Fruit fly (Drosophila melanogaster) whole organism, adult: ENCODE results near the gene CG10761.
A peak's percentile ranks its signal among the peaks of the same experiment; 100 is the strongest.

ENCODE experiments used
- CG11617 ChIP-seq: fragments of 200-800 bp; sonication (Bioruptor generic); optimal IDR thresholded peaks from 2 replicates; lab custom pipeline; 2017; ENCODE audit warnings: mild to moderate bottlenecking, missing biosample characterization, missing genetic modification reagents, missing genetic modification characterization
- CG12768 ChIP-seq: fragments of 200-800 bp; sonication (Bioruptor generic); optimal IDR thresholded peaks from 2 replicates; lab custom pipeline; 2017; ENCODE audit warnings: missing biosample characterization, missing genetic modification characterization, mild to moderate bottlenecking, moderate library complexity, missing genetic modification reagents
- CG14711 ChIP-seq: fragments of 200-800 bp; sonication (Bioruptor generic); optimal IDR thresholded peaks from 2 replicates; lab custom pipeline; 2018; ENCODE audit warnings: missing biosample characterization, mild to moderate bottlenecking, missing genetic modification characterization, moderate library complexity
- CG1620 ChIP-seq: fragments of 200-800 bp; sonication (Bioruptor generic); optimal IDR thresholded peaks from 2 replicates; lab custom pipeline; 2016; ENCODE audit warnings: missing biosample characterization, missing genetic modification characterization
- CG33017 ChIP-seq: fragments of 200-800 bp; sonication (Bioruptor generic); optimal IDR thresholded peaks from 2 replicates; lab custom pipeline; 2018; ENCODE audit warnings: missing biosample characterization, mild to moderate bottlenecking, missing genetic modification characterization, moderate library complexity
- CG7045 ChIP-seq: fragments of 200-800 bp; sonication (Bioruptor generic); optimal IDR thresholded peaks from 2 replicates; lab custom pipeline; 2017; ENCODE audit warnings: missing biosample characterization, mild to moderate bottlenecking, missing genetic modification characterization
- CG7101 ChIP-seq: fragments of 200-800 bp; sonication (Bioruptor generic); optimal IDR thresholded peaks from 2 replicates; lab custom pipeline; 2018; ENCODE audit warnings: missing biosample characterization, mild to moderate bottlenecking, missing genetic modification characterization, moderate library complexity
- Clk ChIP-seq: fragments of 200-800 bp; sonication (Bioruptor generic); optimal IDR thresholded peaks from 2 replicates; lab custom pipeline; 2017; ENCODE audit warnings: missing biosample characterization, missing genetic modification characterization
- Crg-1 ChIP-seq: fragments of 200-800 bp; sonication (Bioruptor generic); optimal IDR thresholded peaks from 2 replicates; lab custom pipeline; 2016; ENCODE audit warnings: missing biosample characterization, missing genetic modification characterization
- Hr96 ChIP-seq: fragments of 200-800 bp; sonication (Bioruptor generic); optimal IDR thresholded peaks from 2 replicates; lab custom pipeline; 2016; ENCODE audit warnings: missing biosample characterization, missing genetic modification characterization
- Mnt ChIP-seq: fragments of 200-800 bp; sonication (Bioruptor generic); optimal IDR thresholded peaks from 2 replicates; lab custom pipeline; 2016; ENCODE audit warnings: missing biosample characterization, mild to moderate bottlenecking, missing genetic modification characterization
- bab1 ChIP-seq: fragments of 200-800 bp; sonication (Bioruptor generic); optimal IDR thresholded peaks from 3 replicates; lab custom pipeline; 2019; ENCODE audit warnings: missing biosample characterization, mild to moderate bottlenecking, missing genetic modification characterization, moderate library complexity
- cic ChIP-seq: fragments of 200-800 bp; sonication (Bioruptor generic); optimal IDR thresholded peaks from 2 replicates; lab custom pipeline; 2017; ENCODE audit warnings: missing biosample characterization, mild to moderate bottlenecking, missing genetic modification characterization, moderate library complexity
- cnc ChIP-seq, 2 experiments: fragments of >200 bp; optimal IDR thresholded peaks; 2 replicates each; lab custom pipeline; 2017
- kay ChIP-seq: fragments of 200-800 bp; sonication (Bioruptor generic); peaks from one replicate; lab custom pipeline; 2016; ENCODE audit warnings: missing biosample characterization, missing genetic modification characterization, borderline replicate concordance
- ovo ChIP-seq: fragments of 200-800 bp; sonication (Bioruptor generic); optimal IDR thresholded peaks from 2 replicates; lab custom pipeline; 2016; ENCODE audit warnings: missing biosample characterization, missing genetic modification characterization
- pad ChIP-seq: fragments of 200-800 bp; sonication (Bioruptor generic); optimal IDR thresholded peaks from 3 replicates; lab custom pipeline; 2017; ENCODE audit warnings: missing biosample characterization, missing genetic modification characterization, mild to moderate bottlenecking, moderate library complexity, missing genetic modification reagents
- tj ChIP-seq: fragments of 200-800 bp; sonication (Bioruptor generic); optimal IDR thresholded peaks from 3 replicates; lab custom pipeline; 2017; ENCODE audit warnings: missing biosample characterization, mild to moderate bottlenecking, missing genetic modification characterization, moderate library complexity
- toe ChIP-seq: fragments of 200-800 bp; sonication (Bioruptor generic); optimal IDR thresholded peaks from 2 replicates; lab custom pipeline; 2016; ENCODE audit warnings: missing biosample characterization, missing genetic modification characterization

Gene CG10761

DNA sequence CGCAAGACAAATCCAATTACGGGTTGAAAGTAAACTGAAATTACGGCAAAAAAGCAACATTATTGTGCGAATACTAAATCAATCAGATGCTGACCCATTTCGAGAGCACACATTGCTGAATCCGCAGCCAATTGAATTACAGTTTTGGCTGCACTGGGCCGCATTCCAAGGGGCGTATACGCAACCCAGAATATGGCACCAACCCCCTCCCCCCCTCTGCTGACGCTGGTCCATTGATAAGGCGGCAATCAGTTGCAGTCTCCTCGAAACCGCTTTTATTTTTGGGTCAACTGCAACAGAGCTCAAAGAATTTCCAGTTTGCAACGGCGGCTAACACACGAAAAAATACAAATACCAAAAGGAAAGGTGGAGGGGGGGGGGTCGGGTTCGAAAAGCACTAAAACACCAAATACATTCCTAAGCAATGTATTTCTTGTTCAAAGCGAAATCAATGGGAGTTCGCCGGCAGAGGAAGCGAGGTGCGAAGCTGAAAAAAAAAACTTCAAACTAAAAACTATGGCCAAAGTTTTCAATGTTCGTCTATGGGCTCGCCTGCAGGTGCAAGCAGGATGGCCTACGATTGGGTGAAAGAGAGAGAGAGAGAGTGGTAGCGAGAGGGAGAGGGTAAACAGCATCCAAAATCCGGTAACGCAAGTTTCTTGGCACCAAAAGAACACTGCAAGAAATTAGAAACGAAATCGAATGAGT, 33.0 kb upstream of the CG10761 start:
- TF ChIP-seq CG1620 (GFP tag; lab: Kevin White, UChicago) (no peak), kay (GFP tag; lab: Kevin White, UChicago) (no peak), toe (no peak), cnc (optimal IDR thresholded peaks at IDR 0.05; lab: Kevin White, UChicago) (no peak), ovo (no peak), Mnt (no peak), Clk (GFP tag; lab: Kevin White, UChicago) (no peak), CG12768 (GFP tag; lab: Kevin White, UChicago) (no peak), CG7101 (tag; lab: Kevin White, UChicago) (no peak), CG14711 (no peak)

DNA sequence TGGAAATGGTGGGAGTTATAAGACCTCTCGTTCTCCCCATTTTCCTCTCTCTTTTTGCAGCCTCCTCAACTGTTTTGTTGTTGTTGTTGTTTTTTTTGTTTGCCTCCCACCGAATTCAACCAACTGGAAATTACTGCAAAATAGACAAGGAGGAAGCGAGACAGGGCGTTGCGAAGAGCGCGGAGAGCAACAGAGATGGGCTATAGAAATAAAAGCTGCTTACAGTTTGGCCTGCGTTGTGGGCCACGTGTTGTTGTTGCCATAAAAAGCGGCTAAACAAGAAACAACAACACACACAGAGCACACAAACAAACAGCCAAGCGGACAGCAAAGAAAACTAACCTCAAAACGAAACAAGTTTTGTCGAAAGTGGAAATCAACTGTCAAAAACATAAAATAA, 32.0 kb upstream of the CG10761 start:
- TF ChIP-seq pad (GFP tag; lab: Kevin White, UChicago), result no peak
- no peak for TF ChIP-seq CG11617 (GFP tag; lab: Kevin White, UChicago)
- no peak for TF ChIP-seq tj (GFP tag; lab: Kevin White, UChicago)
- TF ChIP-seq CG33017 (tag; lab: Kevin White, UChicago), result no peak
- TF ChIP-seq cic (GFP tag; lab: Kevin White, UChicago), result no peak
- TF ChIP-seq Crg-1 (GFP tag; lab: Kevin White, UChicago), result no peak
- no peak for TF ChIP-seq CG7045
- no peak for TF ChIP-seq toe
- no peak for TF ChIP-seq Hr96 (GFP tag; lab: Kevin White, UChicago)
- no peak for TF ChIP-seq kay (GFP tag; lab: Kevin White, UChicago)

DNA sequence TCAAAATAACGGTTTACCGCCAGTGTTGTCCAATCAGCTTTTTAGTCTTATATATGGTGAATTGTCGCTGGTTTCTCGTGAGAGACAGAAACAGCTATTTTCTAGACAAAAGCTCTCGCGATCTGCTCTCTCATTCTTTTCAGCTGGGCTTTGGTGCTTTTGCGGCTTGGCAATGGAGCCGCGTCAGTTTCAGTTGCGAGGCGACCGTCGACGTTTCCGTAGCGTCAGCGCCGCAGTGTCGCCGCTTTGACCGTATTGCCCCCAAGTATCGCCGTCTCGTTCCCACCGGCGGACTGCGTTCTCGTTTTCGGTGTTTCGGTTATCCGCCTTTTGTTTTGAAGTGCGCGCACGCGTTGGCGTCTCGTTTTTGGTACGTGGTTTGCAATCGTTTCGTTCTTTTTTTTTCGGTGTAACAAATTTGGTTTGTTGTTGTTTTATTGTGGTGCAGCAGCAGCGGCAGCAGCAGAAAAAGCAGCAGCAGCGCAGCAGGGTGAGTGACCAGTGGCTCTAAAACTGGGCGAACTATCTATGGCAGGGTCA, 30.5 kb upstream of the CG10761 start:
- TF ChIP-seq Crg-1 (GFP tag; lab: Kevin White, UChicago), result no peak
- TF ChIP-seq CG33017 (tag; lab: Kevin White, UChicago), result no peak
- no peak for TF ChIP-seq Hr96 (GFP tag; lab: Kevin White, UChicago)
- TF ChIP-seq bab1, result peak; percentile 87
- peak; percentile 85 for TF ChIP-seq kay (GFP tag; lab: Kevin White, UChicago)
- peak; percentile 22 for TF ChIP-seq CG7101 (tag; lab: Kevin White, UChicago)
- no peak for TF ChIP-seq cic (GFP tag; lab: Kevin White, UChicago)
- TF ChIP-seq Clk (GFP tag; lab: Kevin White, UChicago), result no peak
- TF ChIP-seq tj (GFP tag; lab: Kevin White, UChicago), result peak; percentile 74
- TF ChIP-seq pad (GFP tag; lab: Kevin White, UChicago), result peak; percentile 8
- no peak for TF ChIP-seq CG14711
- TF ChIP-seq CG11617 (GFP tag; lab: Kevin White, UChicago), result no peak
- TF ChIP-seq Mnt, result peak; percentile 16
- no peak for TF ChIP-seq cnc (optimal IDR thresholded peaks at IDR 0.05; lab: Kevin White, UChicago)
- TF ChIP-seq ovo, result peak; percentile 90
- TF ChIP-seq toe, result peak; percentile 30
- TF ChIP-seq CG1620 (GFP tag; lab: Kevin White, UChicago), result peak; percentile 18
- TF ChIP-seq CG12768 (GFP tag; lab: Kevin White, UChicago), result peak; percentile 28

DNA sequence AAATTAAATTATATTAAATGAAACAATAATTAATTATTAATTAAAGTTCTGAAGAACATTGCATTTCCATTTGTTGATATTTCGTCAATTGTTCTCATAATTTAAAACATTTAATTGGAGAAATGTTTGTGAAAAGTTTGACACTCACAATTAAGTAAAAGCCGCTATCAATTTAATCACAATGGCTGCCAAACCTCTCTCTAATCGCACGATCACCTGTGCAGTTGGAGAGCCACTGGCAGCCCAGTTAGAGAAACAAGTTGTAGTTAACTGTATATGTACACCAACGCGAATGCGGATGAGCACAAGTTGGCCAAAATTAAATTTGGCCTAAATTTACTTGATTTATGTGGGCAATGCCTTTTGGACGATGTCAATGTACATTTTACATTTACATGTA, 29.6 kb upstream of the CG10761 start:
- no peak for TF ChIP-seq bab1

DNA sequence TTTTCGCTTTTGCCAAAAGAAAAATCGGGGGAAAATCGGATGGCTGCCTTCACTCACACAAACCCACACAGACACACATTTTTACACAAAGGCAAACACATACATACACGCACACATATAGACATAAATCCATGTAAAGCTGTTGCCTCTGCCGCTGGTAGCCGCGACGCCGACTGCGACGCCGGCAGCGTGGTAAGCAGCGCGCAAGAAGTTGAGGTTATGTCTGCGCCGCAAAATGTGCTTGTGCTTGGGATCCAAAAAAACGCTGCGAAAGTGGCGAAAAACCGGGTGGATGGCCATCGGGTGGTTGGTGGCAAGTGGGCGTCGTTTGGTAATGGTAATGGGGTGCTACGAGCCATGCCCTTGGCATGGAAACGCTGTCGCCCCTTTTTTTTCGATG, 17.3 kb upstream of the CG10761 start:
- TF ChIP-seq Mnt (no peak), pad (GFP tag; lab: Kevin White, UChicago) (no peak), cnc (optimal IDR thresholded peaks at IDR 0.05; lab: Kevin White, UChicago) (no peak), tj (GFP tag; lab: Kevin White, UChicago) (no peak), CG1620 (GFP tag; lab: Kevin White, UChicago) (no peak), Crg-1 (GFP tag; lab: Kevin White, UChicago) (no peak), ovo (no peak)

DNA sequence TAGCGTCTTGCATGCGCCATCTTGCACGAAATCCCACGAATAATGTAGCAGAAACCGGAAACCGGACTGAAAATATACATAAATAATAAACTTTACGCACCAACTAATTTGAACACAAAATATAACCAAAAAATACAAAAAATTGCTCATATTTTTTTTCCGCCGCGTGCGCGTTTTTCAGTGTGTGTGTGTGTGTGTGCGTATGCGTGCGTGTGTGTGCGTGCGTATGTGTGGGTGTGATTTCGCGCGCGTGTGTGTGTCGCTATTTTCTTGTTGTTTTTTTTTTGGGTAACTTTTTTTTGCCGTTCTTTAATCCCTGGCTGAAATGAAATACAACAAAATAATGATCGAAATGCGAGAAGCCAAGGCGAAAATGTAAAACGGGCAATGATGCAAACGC, 16.4 kb upstream of the CG10761 start:
- TF ChIP-seq Crg-1 (GFP tag; lab: Kevin White, UChicago) (no peak), cic (GFP tag; lab: Kevin White, UChicago) (no peak), bab1 (no peak), CG33017 (tag; lab: Kevin White, UChicago) (no peak), pad (GFP tag; lab: Kevin White, UChicago) (no peak), Mnt (no peak)

DNA sequence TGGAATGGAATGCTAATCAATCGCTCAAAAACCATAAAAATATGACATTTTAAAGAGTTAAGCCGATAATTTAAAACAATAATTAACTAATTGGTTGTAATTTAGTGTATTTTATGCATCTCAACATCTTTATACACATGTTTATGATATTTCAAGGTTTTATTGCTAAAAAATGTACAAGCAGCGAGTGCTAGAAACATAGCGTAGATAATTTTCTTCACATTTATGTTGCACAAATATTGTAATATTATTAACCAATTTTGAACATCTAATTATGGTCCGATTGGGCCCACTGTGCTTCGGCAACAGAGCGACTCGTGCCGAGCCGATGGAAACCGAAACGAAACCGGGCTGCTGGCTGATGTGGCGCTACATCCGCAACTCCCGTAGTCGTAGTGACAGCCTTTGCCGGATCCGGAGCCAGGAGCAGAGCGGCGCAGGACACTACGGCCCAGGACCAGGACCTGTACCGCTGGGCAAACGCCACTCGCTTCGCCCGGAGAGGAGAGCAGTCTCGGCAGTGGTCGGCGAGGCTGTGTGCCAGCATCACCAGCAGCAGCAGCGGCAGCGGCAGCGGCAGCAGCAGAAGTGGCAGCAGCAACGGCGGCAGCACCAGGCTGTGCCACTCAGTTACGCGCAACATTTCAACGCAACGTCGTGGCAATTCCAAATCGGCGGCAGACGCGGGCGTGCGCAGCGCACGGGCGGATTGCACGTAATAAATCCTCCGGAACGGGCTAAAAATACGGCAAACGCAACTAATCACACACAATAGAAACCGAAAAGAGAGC, 15.8 kb upstream of the CG10761 start, which contains the start of gene sdt:
sdt (plus strand) TSS at position 385 of the 791 bp plus-strand sequence.
- TF ChIP-seq ovo, result no peak
